Worm (Caenorhabditis elegans): ENCODE measurements around the gene ZK863.1.

DNA sequence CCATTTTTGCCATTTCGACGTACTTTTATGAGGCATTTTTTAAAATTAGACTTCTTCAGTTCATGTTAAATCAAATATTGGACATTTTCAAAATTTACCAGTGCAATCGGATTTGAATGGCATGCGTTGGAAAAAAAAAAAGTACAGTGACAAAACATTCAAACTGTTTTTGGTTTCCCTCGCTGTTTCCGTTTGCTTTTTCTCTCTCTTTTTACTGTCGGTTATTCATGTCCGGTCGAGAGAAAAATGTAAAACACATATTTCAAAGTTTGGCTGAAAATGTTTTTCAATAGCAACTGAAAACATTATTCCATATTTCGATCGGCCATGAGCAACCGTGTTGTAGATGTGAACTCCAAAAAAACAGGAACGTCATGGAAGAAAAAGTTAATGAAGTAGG is 29.4 kb downstream of the ZK863.1 start, which contains the start of gene C27A7.3:
- TF ChIP-seq ceh-91 (GFP tag; IDR thresholded peaks at IDR 0.05) (no peak), snpc-4 (GFP tag; optimal IDR thresholded peaks at IDR 0.05) (no peak), snpc-4 (tag; optimal IDR thresholded peaks at IDR 0.05) (no peak), cebp-1 (GFP tag; IDR thresholded peaks at IDR 0.05) (no peak), cebp-1 (tag; optimal IDR thresholded peaks at IDR 0.05) (no peak), ama-1 (optimal IDR thresholded peaks at IDR 0.05) (no peak), ama-1 (GFP tag; optimal IDR thresholded peaks at IDR 0.05) (no peak), unc-62 (GFP tag; optimal IDR thresholded peaks at IDR 0.05) (no peak), Y95B8A.8 (GFP tag; IDR thresholded peaks at IDR 0.05) (no peak), him-1 (tag; optimal IDR thresholded peaks at IDR 0.05) (no peak), hlh-12 (tag; optimal IDR thresholded peaks at IDR 0.05) (no peak), dox-1 (GFP tag; IDR thresholded peaks at IDR 0.05) (no peak), C17E4.6 (GFP tag; IDR thresholded peaks at IDR 0.05) (no peak), F33H1.4 (GFP tag; IDR thresholded peaks at IDR 0.05) (no peak)

Data from whole organism, young adult.